Worm (Caenorhabditis elegans) whole organism, L2 larva: ENCODE results near the gene nfyb-1.

Experiments
- lin-11 ChIP-seq: fragments of 150-350 bp; sonication (generic microtip); optimal IDR thresholded peaks from 2 replicates; lab custom pipeline; 2014; ENCODE audit warnings: missing biosample characterization, missing genetic modification characterization, inconsistent platforms, mixed read lengths
- lin-39 ChIP-seq: fragments of 150-350 bp; optimal IDR thresholded peaks from 2 replicates; lab custom pipeline; 2014; ENCODE audit warnings: missing biosample characterization, missing genetic modification reagents, missing genetic modification characterization
- nhr-12 ChIP-seq: fragments of 150-350 bp; optimal IDR thresholded peaks from 2 replicates; lab custom pipeline; 2014; ENCODE audit warnings: missing biosample characterization, missing genetic modification characterization
- ztf-4 ChIP-seq: fragments of 150-350 bp; optimal IDR thresholded peaks from 2 replicates; lab custom pipeline; 2014; ENCODE audit warnings: missing biosample characterization, missing genetic modification characterization

DNA sequence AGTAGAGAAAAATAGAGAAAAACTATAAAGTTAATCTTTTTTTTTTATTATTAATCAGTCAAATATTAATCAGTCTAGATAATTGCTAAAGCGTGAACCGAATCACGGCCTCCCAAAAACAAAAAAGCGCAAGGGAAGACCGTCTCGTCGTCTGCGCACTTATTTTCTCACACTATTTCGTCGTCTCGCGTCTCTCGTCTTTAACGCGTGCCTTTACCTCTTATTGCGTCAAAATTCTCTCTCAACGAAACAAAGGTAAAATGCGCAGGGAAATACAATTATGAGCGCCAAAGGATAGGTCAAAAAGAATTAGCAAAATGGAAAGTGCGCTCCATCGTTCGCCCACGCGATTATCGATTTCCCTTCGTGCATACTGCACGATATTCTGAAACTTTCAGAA is 38.9 kb upstream of the nfyb-1 start:
- no peak for TF ChIP-seq ztf-4 (tag; lab: Kevin White, UChicago)
- no peak for TF ChIP-seq lin-39 (tag; lab: Kevin White, UChicago)
- no peak for TF ChIP-seq lin-11 (tag; lab: Kevin White, UChicago)
- no peak for TF ChIP-seq nhr-12 (tag; lab: Kevin White, UChicago)
